Fruit fly (Drosophila melanogaster): ENCODE results near the gene tfc.

DNA sequence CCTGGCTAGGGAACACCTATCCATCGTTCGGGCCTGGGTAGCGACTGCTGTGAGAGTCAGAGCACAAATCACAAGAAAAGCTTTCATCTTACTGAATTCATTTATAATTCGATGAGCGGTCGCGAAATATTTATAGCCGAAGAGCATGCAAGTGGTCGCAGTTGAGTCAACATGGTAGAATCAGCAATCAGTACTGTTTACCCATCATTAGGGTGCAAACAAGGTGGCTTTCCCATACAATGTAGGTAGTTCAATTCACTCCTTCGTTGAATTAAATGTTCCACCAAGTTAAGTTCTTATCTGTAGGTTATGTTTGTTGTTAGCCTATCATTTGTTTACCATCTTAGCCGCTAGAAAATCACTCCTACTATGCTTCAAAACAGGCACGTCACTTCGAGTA lies 37.7 kb upstream of the tfc start, which contains the start of gene LysP:
- TF ChIP-seq Taf1 (GFP tag; IDR thresholded peaks at IDR 0.05) = no peak
- TF ChIP-seq Dad (GFP tag; optimal IDR thresholded peaks at IDR 0.05) = no peak
- TF ChIP-seq gsb-n (tag; optimal IDR thresholded peaks at IDR 0.05) = no peak
- TF ChIP-seq fd64A (GFP tag; optimal IDR thresholded peaks at IDR 0.05) = no peak
- TF ChIP-seq tin (GFP tag; optimal IDR thresholded peaks at IDR 0.05) = no peak

Measured in whole organism, embryonic.